Fruit fly (Drosophila melanogaster) whole organism, embryonic: ENCODE data around the gene CG43750.

ENCODE experiments used
- Abd-B ChIP-seq: fragments of 200-800 bp; sonication (Bioruptor generic); optimal IDR thresholded peaks from 2 replicates; lab custom pipeline; 2018; ENCODE audit warnings: missing biosample characterization, mild to moderate bottlenecking, missing genetic modification characterization, moderate library complexity
- Atf-2 ChIP-seq: fragments of 200-800 bp; sonication (Bioruptor generic); optimal IDR thresholded peaks from 2 replicates; lab custom pipeline; 2016; ENCODE audit warnings: missing biosample characterization, missing genetic modification characterization
- CG10147 ChIP-seq: fragments of 200-800 bp; sonication (Bioruptor generic); optimal IDR thresholded peaks from 2 replicates; lab custom pipeline; 2019; ENCODE audit warnings: missing biosample characterization, mild to moderate bottlenecking, missing genetic modification characterization, moderate library complexity
- CG10274 ChIP-seq: fragments of 200-800 bp; sonication (Bioruptor generic); optimal IDR thresholded peaks from 3 replicates; lab custom pipeline; 2017; ENCODE audit warnings: missing biosample characterization, mild to moderate bottlenecking, missing genetic modification characterization
- CG10321 ChIP-seq: fragments of 200-800 bp; sonication (Bioruptor generic); IDR thresholded peaks from 2 replicates; pipeline ENCODE4 v1.3.6; 2022; ENCODE audit warnings: missing biosample characterization, missing genetic modification characterization
- CG12236 ChIP-seq: fragments of 200-800 bp; sonication (Bioruptor generic); optimal IDR thresholded peaks from 2 replicates; lab custom pipeline; 2016; ENCODE audit warnings: missing biosample characterization, missing genetic modification characterization
- CG14965 ChIP-seq: fragments of 200-800 bp; sonication (Bioruptor generic); optimal IDR thresholded peaks from 2 replicates; lab custom pipeline; 2016; ENCODE audit warnings: missing biosample characterization, missing genetic modification characterization, borderline replicate concordance
- CG1602 ChIP-seq: fragments of 200-800 bp; sonication (Bioruptor generic); optimal IDR thresholded peaks from 3 replicates; lab custom pipeline; 2016; ENCODE audit warnings: missing biosample characterization, missing genetic modification characterization
- CG30431 ChIP-seq: fragments of 200-800 bp; sonication (Bioruptor generic); optimal IDR thresholded peaks from 2 replicates; lab custom pipeline; 2017; ENCODE audit warnings: missing biosample characterization, missing genetic modification characterization
- CG4282 ChIP-seq: fragments of 200-800 bp; sonication (Bioruptor generic); optimal IDR thresholded peaks from 2 replicates; lab custom pipeline; 2016; ENCODE audit warnings: missing biosample characterization, missing genetic modification characterization
- CG4424 ChIP-seq: fragments of 200-800 bp; sonication (Bioruptor generic); optimal IDR thresholded peaks from 3 replicates; lab custom pipeline; 2016; ENCODE audit warnings: missing biosample characterization, missing genetic modification characterization
- CG7839 ChIP-seq: fragments of 200-800 bp; sonication (Bioruptor generic); optimal IDR thresholded peaks from 3 replicates; lab custom pipeline; 2018; ENCODE audit warnings: missing biosample characterization, mild to moderate bottlenecking, missing genetic modification characterization, moderate library complexity
- CG9797 ChIP-seq: fragments of 200-800 bp; sonication (Bioruptor generic); optimal IDR thresholded peaks from 3 replicates; lab custom pipeline; 2018; ENCODE audit warnings: missing biosample characterization, mild to moderate bottlenecking, missing genetic modification characterization
- CTCF ChIP-seq: fragments of 200-800 bp; sonication (Bioruptor generic); optimal IDR thresholded peaks from 2 replicates; lab custom pipeline; 2017; ENCODE audit warnings: missing biosample characterization, mild to moderate bottlenecking, missing genetic modification characterization, moderate library complexity
- CrebB ChIP-seq: fragments of 200-800 bp; sonication (Bioruptor generic); optimal IDR thresholded peaks from 3 replicates; lab custom pipeline; 2018; ENCODE audit warnings: missing biosample characterization, mild to moderate bottlenecking, missing genetic modification characterization
- Dll ChIP-seq: fragments of 200-800 bp; sonication (Bioruptor generic); IDR thresholded peaks from 4 replicates; pipeline ENCODE4 v1.3.6; 2022; ENCODE audit warnings: missing biosample characterization, missing genetic modification characterization; ENCODE audit not compliant: partially characterized antibody
- Dp ChIP-seq: fragments of 200-800 bp; sonication (Bioruptor generic); optimal IDR thresholded peaks from 2 replicates; lab custom pipeline; 2018; ENCODE audit warnings: missing biosample characterization, mild to moderate bottlenecking, missing genetic modification characterization, moderate library complexity
- Elba2 ChIP-seq: fragments of 200-800 bp; sonication (Bioruptor generic); optimal IDR thresholded peaks from 3 replicates; lab custom pipeline; 2016; ENCODE audit warnings: missing biosample characterization, missing genetic modification characterization
- Fer3 ChIP-seq: fragments of 200-800 bp; sonication (Bioruptor generic); optimal IDR thresholded peaks from 2 replicates; lab custom pipeline; 2018; ENCODE audit warnings: missing biosample characterization, mild to moderate bottlenecking, missing genetic modification characterization, moderate library complexity
- Gsc ChIP-seq: fragments of 200-800 bp; sonication (Bioruptor generic); IDR thresholded peaks from 2 replicates; pipeline ENCODE4 v1.3.6; 2022; ENCODE audit warnings: missing biosample characterization, missing genetic modification characterization
- Hey ChIP-seq: fragments of 200-800 bp; sonication (Bioruptor generic); optimal IDR thresholded peaks from 3 replicates; lab custom pipeline; 2018; ENCODE audit warnings: missing biosample characterization, mild to moderate bottlenecking, missing genetic modification characterization
- Hr51 ChIP-seq, 2 experiments: fragments of 200-800 bp; sonication (Bioruptor generic); optimal IDR thresholded peaks; 2 replicates in 1 of 2; 3 replicates in 1 of 2; lab custom pipeline; 2016 to 2018; ENCODE audit warnings: missing biosample characterization in 2 of 2, missing genetic modification characterization in 2 of 2, mild to moderate bottlenecking in 1 of 2, moderate library complexity in 1 of 2
- Kr ChIP-seq: fragments of 200-800 bp; sonication (Bioruptor generic); optimal IDR thresholded peaks from 2 replicates; lab custom pipeline; 2017; ENCODE audit warnings: missing biosample characterization, mild to moderate bottlenecking, missing genetic modification characterization
- Med ChIP-seq: fragments of 200-800 bp; sonication (Bioruptor generic); peaks from one replicate; lab custom pipeline; 2016; ENCODE audit warnings: missing biosample characterization, missing genetic modification characterization, mild to moderate bottlenecking, inconsistent platforms, moderate library complexity
- Myb ChIP-seq: fragments of 200-800 bp; sonication (Bioruptor generic); optimal IDR thresholded peaks from 2 replicates; lab custom pipeline; 2016; ENCODE audit warnings: missing biosample characterization, missing genetic modification characterization
- Neu2 ChIP-seq: fragments of 200-800 bp; sonication (Bioruptor generic); optimal IDR thresholded peaks from 3 replicates; lab custom pipeline; 2016; ENCODE audit warnings: missing biosample characterization, missing genetic modification characterization, borderline replicate concordance
- Scr ChIP-seq: fragments of 200-800 bp; sonication (Bioruptor generic); IDR thresholded peaks from 2 replicates; pipeline ENCODE4 v1.3.6; 2022; ENCODE audit warnings: missing biosample characterization, missing genetic modification characterization; ENCODE audit not compliant: partially characterized antibody
- Sox102F ChIP-seq: fragments of 200-800 bp; sonication (Bioruptor generic); optimal IDR thresholded peaks from 2 replicates; lab custom pipeline; 2018; ENCODE audit warnings: missing biosample characterization, mild to moderate bottlenecking, missing genetic modification characterization, moderate library complexity
- ac ChIP-seq: fragments of 200-800 bp; sonication (Bioruptor generic); optimal IDR thresholded peaks from 3 replicates; lab custom pipeline; 2017; ENCODE audit warnings: missing biosample characterization, mild to moderate bottlenecking, missing genetic modification characterization
- bowl ChIP-seq: fragments of 200-800 bp; sonication (Bioruptor generic); IDR thresholded peaks from 2 replicates; pipeline ENCODE4 v1.3.6; 2022; ENCODE audit warnings: missing biosample characterization, missing genetic modification characterization
- caup ChIP-seq: fragments of 200-800 bp; sonication (Bioruptor generic); optimal IDR thresholded peaks from 3 replicates; lab custom pipeline; 2017; ENCODE audit warnings: missing biosample characterization, mild to moderate bottlenecking, missing genetic modification characterization, moderate library complexity; ENCODE audit not compliant: severe bottlenecking
- dan ChIP-seq: fragments of 200-800 bp; sonication (Bioruptor generic); IDR thresholded peaks from 2 replicates; pipeline ENCODE4 v1.3.6; 2022; ENCODE audit warnings: missing biosample characterization, missing genetic modification characterization
- fd96Cb ChIP-seq: fragments of 200-800 bp; sonication (Bioruptor generic); optimal IDR thresholded peaks from 2 replicates; lab custom pipeline; 2018; ENCODE audit warnings: missing biosample characterization, mild to moderate bottlenecking, missing genetic modification characterization, moderate library complexity
- fu2 ChIP-seq: fragments of 200-800 bp; sonication (Bioruptor generic); optimal IDR thresholded peaks from 2 replicates; lab custom pipeline; 2016; ENCODE audit warnings: missing biosample characterization, missing genetic modification characterization
- gcm ChIP-seq: fragments of 200-800 bp; sonication (Bioruptor generic); optimal IDR thresholded peaks from 2 replicates; lab custom pipeline; 2019; ENCODE audit warnings: missing biosample characterization, mild to moderate bottlenecking, missing genetic modification characterization, moderate library complexity
- grau ChIP-seq: fragments of 200-800 bp; optimal IDR thresholded peaks from 3 replicates; lab custom pipeline; 2019; ENCODE audit warnings: missing biosample characterization, mild to moderate bottlenecking, missing genetic modification characterization, moderate library complexity
- grn ChIP-seq: fragments of 200-800 bp; sonication (Bioruptor generic); optimal IDR thresholded peaks from 3 replicates; lab custom pipeline; 2017; ENCODE audit warnings: missing biosample characterization, missing genetic modification characterization
- gt ChIP-seq: fragments of 200-800 bp; sonication (Bioruptor generic); IDR thresholded peaks from 2 replicates; pipeline ENCODE4 v1.3.6; 2022; ENCODE audit warnings: missing biosample characterization, missing genetic modification characterization
- ham ChIP-seq: fragments of 200-800 bp; sonication (Bioruptor generic); IDR thresholded peaks from 2 replicates; pipeline ENCODE4 v1.3.6; 2022; ENCODE audit warnings: missing biosample characterization, missing genetic modification characterization
- inv ChIP-seq: fragments of 200-800 bp; sonication (Bioruptor generic); IDR thresholded peaks from 2 replicates; pipeline ENCODE4 v1.3.6; 2022; ENCODE audit warnings: missing biosample characterization, missing genetic modification characterization; ENCODE audit not compliant: partially characterized antibody
- mirr ChIP-seq: fragments of 200-800 bp; sonication (Bioruptor generic); optimal IDR thresholded peaks from 3 replicates; lab custom pipeline; 2018; ENCODE audit warnings: missing biosample characterization, mild to moderate bottlenecking, missing genetic modification characterization
- org-1 ChIP-seq: fragments of 200-800 bp; sonication (Bioruptor generic); optimal IDR thresholded peaks from 2 replicates; lab custom pipeline; 2017; ENCODE audit warnings: missing biosample characterization, missing genetic modification characterization
- pnt ChIP-seq: fragments of 200-800 bp; sonication (Bioruptor generic); optimal IDR thresholded peaks from 3 replicates; lab custom pipeline; 2016; ENCODE audit warnings: missing biosample characterization, missing genetic modification characterization
- pros ChIP-seq: fragments of 200-800 bp; sonication (Bioruptor generic); optimal IDR thresholded peaks from 3 replicates; lab custom pipeline; 2019; ENCODE audit warnings: missing biosample characterization, mild to moderate bottlenecking, missing genetic modification characterization, moderate library complexity
- pum ChIP-seq: fragments of 200-800 bp; sonication (Bioruptor generic); optimal IDR thresholded peaks from 2 replicates; lab custom pipeline; 2016; ENCODE audit warnings: missing biosample characterization, missing genetic modification characterization
- schlank ChIP-seq: fragments of 200-800 bp; sonication (Bioruptor generic); optimal IDR thresholded peaks from 2 replicates; lab custom pipeline; 2018; ENCODE audit warnings: missing biosample characterization, mild to moderate bottlenecking, missing genetic modification characterization
- sens-2 ChIP-seq: fragments of 200-800 bp; sonication (Bioruptor generic); IDR thresholded peaks from 2 replicates; pipeline ENCODE4 v1.3.6; 2022; ENCODE audit warnings: missing biosample characterization, missing genetic modification characterization
- shn ChIP-seq: fragments of 200-800 bp; sonication (Bioruptor generic); optimal IDR thresholded peaks from 3 replicates; lab custom pipeline; 2016; ENCODE audit warnings: missing biosample characterization, missing genetic modification characterization
- so ChIP-seq: fragments of 200-800 bp; sonication (Bioruptor generic); IDR thresholded peaks from 3 replicates; pipeline ENCODE4 v1.3.6; 2022; ENCODE audit warnings: missing biosample characterization, missing genetic modification characterization
- wor ChIP-seq: fragments of 200-800 bp; sonication (Bioruptor generic); IDR thresholded peaks from 2 replicates; pipeline ENCODE4 v1.3.6; 2022; ENCODE audit warnings: missing biosample characterization, missing genetic modification characterization
- yki ChIP-seq: fragments of >200 bp; optimal IDR thresholded peaks from 3 replicates; lab custom pipeline; 2018
- zfh1 ChIP-seq: fragments of 200-800 bp; sonication (Bioruptor generic); IDR thresholded peaks from 3 replicates; pipeline ENCODE4 v1.3.6; 2022; ENCODE audit warnings: missing biosample characterization, missing genetic modification characterization

Gene CG43750

DNA sequence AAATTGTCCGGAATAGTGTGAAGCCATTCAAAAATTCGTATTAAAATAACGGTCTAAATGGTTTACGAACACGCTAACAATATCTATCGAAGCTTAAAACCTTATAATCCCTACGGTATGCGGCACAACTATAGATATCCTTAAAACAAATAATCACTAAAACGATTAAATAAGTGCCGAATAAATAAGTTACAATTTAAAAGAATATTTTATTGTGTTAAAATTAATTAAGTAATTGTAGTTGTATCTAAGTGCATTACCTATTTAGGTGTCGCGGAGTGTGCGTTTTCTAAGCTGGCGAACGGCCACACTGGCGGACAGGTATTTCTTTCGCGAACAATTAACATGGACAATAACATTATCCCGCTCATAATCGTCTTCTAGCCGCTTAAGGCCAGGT lies 9.7 kb downstream of the CG43750 start, which contains the start of gene Eogt (continued):
- TF ChIP-seq org-1 (GFP tag; lab: Kevin White, UChicago) = peak; percentile 83
- peak; percentile 95 for TF ChIP-seq CG1602
- peak; percentile 95 for TF ChIP-seq sens-2 (GFP tag; lab: Robert Waterston, UW)
- TF ChIP-seq gt (GFP tag; lab: Robert Waterston, UW) = peak; percentile 92
- TF ChIP-seq grn (GFP tag; lab: Kevin White, UChicago) = no peak
- TF ChIP-seq fd96Cb (tag; lab: Kevin White, UChicago) = peak; percentile 93
- TF ChIP-seq CG7839 (tag; lab: Kevin White, UChicago) = peak; percentile 96
- peak; percentile 94 for TF ChIP-seq Abd-B
- peak; percentile 83 for TF ChIP-seq caup (GFP tag; lab: Kevin White, UChicago)
- peak; percentile 71 for TF ChIP-seq ac (GFP tag; lab: Kevin White, UChicago)
- TF ChIP-seq so = peak; percentile 94
- TF ChIP-seq CG12236 (GFP tag; lab: Kevin White, UChicago) = peak; percentile 23
- TF ChIP-seq schlank (tag; lab: Kevin White, UChicago) = peak; percentile 78
- peak; percentile 89 for TF ChIP-seq Fer3 (tag; lab: Kevin White, UChicago)
- no peak for TF ChIP-seq Dll (GFP tag; lab: Robert Waterston, UW)
- peak; percentile 40 for TF ChIP-seq Hey (tag; lab: Kevin White, UChicago)
- TF ChIP-seq Scr (GFP tag; lab: Robert Waterston, UW) = peak; percentile 34; the same call in 1 of the 2 replicates
- TF ChIP-seq pum = peak; percentile 75
- TF ChIP-seq Dp = peak; percentile 28
- TF ChIP-seq bowl (GFP tag; lab: Robert Waterston, UW) = peak; percentile 88
- peak; percentile 94 for TF ChIP-seq Sox102F
- TF ChIP-seq Kr (GFP tag; lab: Kevin White, UChicago) = no peak
- TF ChIP-seq ham = peak; percentile 85; the same call in 1 of the 2 replicates
- peak; percentile 89 for TF ChIP-seq CG4424 (GFP tag; lab: Kevin White, UChicago)
- no peak for TF ChIP-seq CG14965
- no peak for TF ChIP-seq CG4282 (GFP tag; lab: Kevin White, UChicago)
- TF ChIP-seq CrebB (tag; lab: Kevin White, UChicago) = peak; percentile 91
- no peak for TF ChIP-seq inv (GFP tag; lab: Robert Waterston, UW)
- peak; percentile 93 for TF ChIP-seq gcm (GFP tag; lab: Kevin White, UChicago)
- peak; percentile 98 for TF ChIP-seq zfh1 (GFP tag; lab: Robert Waterston, UW)
- TF ChIP-seq fu2 (GFP tag; lab: Kevin White, UChicago) = peak; percentile 63
- TF ChIP-seq grau (tag; lab: Kevin White, UChicago) = peak; percentile 94
- TF ChIP-seq Elba2 (GFP tag; lab: Kevin White, UChicago) = peak; percentile 68
- TF ChIP-seq shn = peak; percentile 57
- no peak for TF ChIP-seq pros (GFP tag; lab: Kevin White, UChicago)
- peak; percentile 46 for TF ChIP-seq mirr (GFP tag; lab: Kevin White, UChicago)
- peak; percentile 65 for TF ChIP-seq Atf-2 (GFP tag; lab: Kevin White, UChicago)
- peak; percentile 53 for TF ChIP-seq CG10274 (GFP tag; lab: Kevin White, UChicago)
- peak; percentile 95 for TF ChIP-seq Myb (GFP tag; lab: Kevin White, UChicago)
- TF ChIP-seq dan (GFP tag; lab: Robert Waterston, UW) = peak; percentile 89
- TF ChIP-seq CTCF (GFP tag; lab: Kevin White, UChicago) = peak; percentile 51
- peak; percentile 93 for TF ChIP-seq CG30431 (GFP tag; lab: Kevin White, UChicago)
- peak; percentile 68 for TF ChIP-seq pnt (GFP tag; lab: Kevin White, UChicago)
- no peak for TF ChIP-seq yki (lab: Kevin White, UChicago)
- TF ChIP-seq CG9797 (GFP tag; lab: Kevin White, UChicago) = peak; percentile 75
- peak; percentile 95 for TF ChIP-seq Med (GFP tag; lab: Kevin White, UChicago)
- TF ChIP-seq wor (GFP tag; lab: Robert Waterston, UW) = peak; percentile 96
- TF ChIP-seq CG10321 (GFP tag; lab: Robert Waterston, UW) = peak; percentile 80
- TF ChIP-seq Neu2 (GFP tag; lab: Kevin White, UChicago) = no peak
- TF ChIP-seq Hr51 (GFP tag; optimal IDR thresholded peaks at IDR 0.05; lab: Kevin White, UChicago) = peak; percentile 63 to 92
- peak; percentile 85 for TF ChIP-seq CG10147
- peak; percentile 93 for TF ChIP-seq Gsc (GFP tag; lab: Robert Waterston, UW)
